Worm (Caenorhabditis elegans) whole organism, midembryonic: ENCODE results near the gene daf-6.

Source experiments
- T22C8.4 ChIP-seq: fragments of 200-800 bp; sonication (Bioruptor generic); IDR thresholded peaks from 2 replicates; pipeline ENCODE4 v1.3.6; 2022; ENCODE audit warnings: missing genetic modification characterization, missing compliant biosample characterization
- cog-1 ChIP-seq: sonication (generic microtip); optimal IDR thresholded peaks from 2 replicates; lab custom pipeline; 2016; ENCODE audit warnings: missing genetic modification characterization, missing compliant biosample characterization
- flt-1 ChIP-seq: fragments of 200-800 bp; sonication (Bioruptor generic); IDR thresholded peaks from 2 replicates; pipeline ENCODE4 v1.3.6; 2022; ENCODE audit warnings: missing genetic modification characterization, missing compliant biosample characterization
- klf-2 ChIP-seq: fragments of 200-800 bp; sonication (Bioruptor generic); conservative IDR thresholded peaks from 2 replicates; pipeline ENCODE4 v1.3.6; 2022; ENCODE audit warnings: missing genetic modification reagents, missing genetic modification characterization, missing compliant biosample characterization
- med-1 ChIP-seq: sonication (generic microtip); optimal IDR thresholded peaks from 2 replicates; lab custom pipeline; 2017; ENCODE audit warnings: missing genetic modification characterization, mild to moderate bottlenecking, missing compliant biosample characterization, antibody characterized with exemption, missing genetic modification reagents; ENCODE audit not compliant: insufficient read depth
- ref-1 ChIP-seq: fragments of 200-800 bp; sonication (Bioruptor generic); conservative IDR thresholded peaks from 2 replicates; pipeline ENCODE4 v1.3.6; 2022; ENCODE audit warnings: missing genetic modification reagents, missing genetic modification characterization, missing compliant biosample characterization
- tab-1 ChIP-seq: fragments of 200-800 bp; sonication (Bioruptor generic); IDR thresholded peaks from 2 replicates; pipeline ENCODE4 v1.3.6; 2022; ENCODE audit warnings: missing genetic modification characterization, missing compliant biosample characterization
- ztf-23 ChIP-seq: fragments of 200-800 bp; sonication (Bioruptor generic); IDR thresholded peaks from 2 replicates; pipeline ENCODE4 v1.3.6; 2022; ENCODE audit warnings: missing genetic modification reagents, missing genetic modification characterization, missing compliant biosample characterization
- ztf-29 ChIP-seq: fragments of 200-800 bp; sonication (Bioruptor generic); IDR thresholded peaks from 2 replicates; pipeline ENCODE4 v1.3.6; 2022; ENCODE audit warnings: missing genetic modification reagents, missing genetic modification characterization, missing compliant biosample characterization

daf-6 gene

DNA sequence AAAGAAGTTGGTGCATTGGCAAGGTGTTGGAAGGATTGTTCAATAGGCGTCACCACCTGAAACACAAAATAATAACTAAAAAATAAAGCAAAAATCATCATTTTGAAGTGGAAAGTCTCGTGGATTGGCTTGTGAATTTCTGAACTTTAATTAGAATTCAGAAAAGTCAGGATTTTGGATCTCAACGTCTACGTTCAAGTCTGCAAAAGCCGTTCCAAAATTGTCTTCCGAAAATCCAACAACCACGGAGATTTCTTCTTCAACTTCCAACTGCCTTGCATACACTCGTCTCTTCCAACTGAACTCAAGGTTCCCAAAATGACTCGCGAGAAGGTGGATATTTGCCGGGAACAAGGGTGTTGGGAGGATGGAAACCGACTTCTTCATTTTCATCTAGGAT lies 22.5 kb upstream of the daf-6 start, which contains the start of gene C27C12.3:
TSS of gene C27C12.3 (minus strand) at position 101 of the 400 bp plus-strand sequence.
- no peak for TF ChIP-seq tab-1

DNA sequence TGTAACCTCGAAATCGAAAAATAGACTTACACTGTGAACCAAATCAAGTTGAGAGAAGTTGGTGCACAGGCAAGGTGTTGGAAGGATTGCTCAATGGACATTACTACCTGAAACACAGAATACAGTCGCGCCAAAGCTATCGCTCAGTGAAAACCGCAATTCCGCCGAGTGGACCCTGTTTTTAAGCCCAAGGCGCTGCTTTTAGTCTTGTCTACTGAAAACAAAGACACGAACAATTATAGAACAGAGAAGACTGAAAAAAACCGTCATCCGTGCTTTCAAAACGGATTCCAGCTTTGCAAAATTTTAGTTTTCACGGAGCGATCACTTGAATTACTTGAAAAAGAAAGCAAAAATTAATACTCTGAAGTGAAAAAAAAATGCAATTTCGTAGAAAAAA lies 20.1 kb upstream of the daf-6 start, which contains the start of gene F31F6.1:
TSS of gene F31F6.1 (minus strand) at position 101 of the 400 bp plus-strand sequence.
- TF ChIP-seq med-1 (GFP tag; lab: Kevin White, UChicago) (no peak), flt-1 (no peak), ref-1 (no peak), tab-1 (no peak), cog-1 (tag; lab: Kevin White, UChicago) (no peak), ztf-29 (GFP tag; lab: Robert Waterston, UW) (no peak), ztf-23 (GFP tag; lab: Robert Waterston, UW) (no peak), T22C8.4 (GFP tag; lab: Robert Waterston, UW) (no peak), klf-2 (GFP tag; lab: Robert Waterston, UW) (no peak)

DNA sequence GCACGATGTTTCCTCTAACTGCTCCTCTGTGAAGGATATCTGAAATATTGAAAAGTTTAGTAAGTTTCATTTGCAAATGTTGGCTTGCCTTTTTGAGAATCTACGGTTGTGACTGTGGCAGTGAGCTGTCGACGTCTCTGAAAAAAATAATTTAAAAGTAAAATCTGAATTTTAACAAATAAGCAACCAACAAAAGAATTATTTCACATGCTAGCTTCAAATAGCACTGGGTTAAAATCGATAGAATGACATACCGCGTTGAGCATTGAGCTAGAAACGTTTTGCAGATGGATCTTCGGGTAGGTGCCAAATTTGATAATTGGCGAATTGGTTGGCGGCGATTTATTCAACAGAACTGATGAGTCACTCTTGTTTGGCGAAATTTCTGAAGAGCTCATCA lies 16.5 kb upstream of the daf-6 start, which contains the start of gene F31F6.2:
TSS of gene F31F6.2 (minus strand) at position 101 of the 400 bp plus-strand sequence.
- no peak for TF ChIP-seq cog-1 (tag; lab: Kevin White, UChicago)
- TF ChIP-seq ref-1, result no peak
- TF ChIP-seq med-1 (GFP tag; lab: Kevin White, UChicago), result no peak
- no peak for TF ChIP-seq ztf-23 (GFP tag; lab: Robert Waterston, UW)
- no peak for TF ChIP-seq T22C8.4 (GFP tag; lab: Robert Waterston, UW)
- TF ChIP-seq ztf-29 (GFP tag; lab: Robert Waterston, UW), result no peak
- no peak for TF ChIP-seq tab-1
- no peak for TF ChIP-seq klf-2 (GFP tag; lab: Robert Waterston, UW)
- TF ChIP-seq flt-1, result no peak

DNA sequence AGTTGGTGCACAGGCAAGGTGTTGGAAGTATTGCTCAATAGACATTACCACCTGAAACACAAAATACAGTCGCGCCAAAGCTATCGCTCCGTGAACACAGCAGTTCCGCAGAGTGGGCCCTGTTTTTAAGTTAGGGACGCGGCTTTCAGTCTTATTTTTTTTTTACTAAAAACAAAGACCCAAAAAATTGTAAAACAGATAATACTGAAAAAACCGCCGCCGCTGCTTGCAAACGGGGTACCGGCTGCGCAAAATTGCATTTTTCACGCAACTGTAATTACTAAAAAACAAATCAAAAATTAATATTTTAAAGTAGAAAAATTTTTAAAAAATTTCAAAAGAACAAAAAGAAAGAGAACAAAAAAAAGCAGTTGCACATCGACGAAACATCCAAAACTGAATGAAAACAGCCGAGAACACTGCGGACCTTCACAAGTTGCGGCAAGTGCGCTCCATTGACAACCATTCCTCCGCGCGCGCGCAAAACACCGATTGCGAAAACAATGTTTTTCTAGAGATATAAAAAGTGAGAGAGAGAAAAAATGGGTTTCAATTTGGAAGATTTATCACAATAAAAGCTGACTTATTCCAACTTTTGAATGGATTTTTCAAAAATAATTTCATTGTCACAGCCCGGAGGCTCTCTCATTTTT lies 15.3 kb upstream of the daf-6 start, which contains the start of gene F31F6.3:
TSS of gene F31F6.3 (minus strand) at position 51 of the 653 bp plus-strand sequence.
- no peak for TF ChIP-seq ztf-23 (GFP tag; lab: Robert Waterston, UW)
- no peak for TF ChIP-seq cog-1 (tag; lab: Kevin White, UChicago)
- TF ChIP-seq flt-1, result no peak
- no peak for TF ChIP-seq ref-1
- TF ChIP-seq med-1 (GFP tag; lab: Kevin White, UChicago), result no peak
- no peak for TF ChIP-seq klf-2 (GFP tag; lab: Robert Waterston, UW)

DNA sequence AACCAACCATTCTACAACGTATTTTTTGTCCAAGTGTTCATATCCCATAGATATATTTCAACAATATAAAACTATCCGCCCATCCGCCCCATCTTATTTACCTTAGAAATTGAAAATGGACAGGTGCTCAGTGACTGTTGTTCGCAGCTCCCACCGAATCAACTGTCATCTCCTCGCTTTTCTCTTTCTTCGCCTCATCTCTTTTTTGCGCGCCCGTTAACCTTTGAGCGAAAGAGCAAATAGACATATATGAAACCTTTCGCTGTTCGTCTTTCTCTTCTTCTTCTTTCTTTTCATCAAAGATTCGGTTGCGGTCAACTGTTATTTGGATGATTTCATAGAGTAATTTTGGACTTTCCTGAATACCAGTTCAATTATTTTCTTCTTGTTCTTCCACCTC lies 12.6 kb upstream of the daf-6 start, which contains the start of gene sssh-1:
TSS of gene sssh-1 (plus strand) at position 301 of the 400 bp plus-strand sequence.
- TF ChIP-seq tab-1, result no peak

DNA sequence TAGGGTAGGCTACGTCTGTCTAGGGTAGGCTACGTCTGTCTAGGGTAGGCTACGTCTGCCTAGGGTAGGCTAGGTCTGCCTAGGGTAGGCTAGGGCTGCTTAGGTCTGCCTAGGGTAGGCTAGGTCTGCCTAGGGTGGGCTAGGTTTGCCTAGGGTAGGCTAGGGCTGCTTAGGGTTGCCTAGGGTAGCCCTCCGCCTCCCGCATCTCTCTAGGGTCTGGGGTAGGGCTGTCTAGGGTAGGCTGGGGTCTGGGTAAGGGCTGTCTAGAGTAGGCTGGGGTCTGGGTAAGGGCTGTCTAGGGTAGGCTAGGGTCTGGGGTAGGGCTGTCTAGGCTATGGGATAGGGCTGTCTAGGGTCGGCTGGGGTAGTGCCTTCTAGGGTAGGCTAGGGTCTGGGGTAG lies 10.6 kb upstream of the daf-6 start:
- TF ChIP-seq T22C8.4 (GFP tag; lab: Robert Waterston, UW) (no peak), cog-1 (tag; lab: Kevin White, UChicago) (no peak), ztf-23 (GFP tag; lab: Robert Waterston, UW) (no peak), klf-2 (GFP tag; lab: Robert Waterston, UW) (no peak), med-1 (GFP tag; lab: Kevin White, UChicago) (no peak), ztf-29 (GFP tag; lab: Robert Waterston, UW) (no peak), flt-1 (no peak), ref-1 (no peak), tab-1 (no peak)

DNA sequence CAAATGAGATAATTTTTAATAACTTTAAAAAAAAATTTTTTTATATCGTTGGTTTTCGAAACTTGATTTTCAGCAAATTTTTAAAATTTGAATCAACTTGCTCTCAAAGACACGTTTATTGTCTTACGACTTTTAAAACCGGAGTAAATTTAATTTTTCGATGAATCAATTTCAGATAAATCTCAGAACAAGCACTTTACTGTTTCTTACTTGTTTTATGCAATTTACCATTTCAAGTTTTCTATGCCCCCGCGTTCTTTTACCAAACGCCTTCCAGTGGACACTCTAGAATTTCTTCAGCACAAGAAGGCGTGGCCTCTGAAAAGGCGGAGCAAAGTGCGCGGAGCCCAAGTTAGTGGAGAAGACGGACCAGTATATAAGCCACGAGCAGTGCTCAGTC lies 7.2 kb upstream of the daf-6 start, which contains the start of gene flp-8:
TSS of gene flp-8 (plus strand) at position 301 of the 400 bp plus-strand sequence.
- TF ChIP-seq klf-2 (GFP tag; lab: Robert Waterston, UW) (no peak), tab-1 (no peak), med-1 (GFP tag; lab: Kevin White, UChicago) (no peak), ztf-29 (GFP tag; lab: Robert Waterston, UW) (no peak), cog-1 (tag; lab: Kevin White, UChicago) (no peak), ztf-23 (GFP tag; lab: Robert Waterston, UW) (no peak), ref-1 (no peak), flt-1 (no peak), T22C8.4 (GFP tag; lab: Robert Waterston, UW) (no peak)

DNA sequence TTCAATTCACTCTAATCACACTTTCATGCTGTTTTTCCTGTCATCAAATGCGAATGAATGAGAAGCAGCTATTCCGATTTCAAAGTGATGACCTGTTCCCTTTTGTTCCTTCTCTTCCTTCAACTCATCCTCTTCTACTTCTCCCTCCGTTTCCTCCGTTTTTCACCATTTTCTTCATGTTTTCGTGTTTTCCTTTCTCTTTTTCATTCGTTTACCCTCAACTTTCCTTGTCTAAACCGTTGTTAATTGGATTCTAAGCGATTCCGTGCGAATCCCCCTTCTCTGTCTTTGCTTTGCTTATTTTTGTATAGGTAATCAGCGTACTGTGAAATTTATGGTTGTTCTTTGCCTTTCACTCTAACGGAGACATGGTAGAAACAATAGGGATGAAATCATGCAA lies 2.4 kb upstream of the daf-6 start:
- TF ChIP-seq klf-2 (GFP tag; lab: Robert Waterston, UW), result no peak
- no peak for TF ChIP-seq tab-1

DNA sequence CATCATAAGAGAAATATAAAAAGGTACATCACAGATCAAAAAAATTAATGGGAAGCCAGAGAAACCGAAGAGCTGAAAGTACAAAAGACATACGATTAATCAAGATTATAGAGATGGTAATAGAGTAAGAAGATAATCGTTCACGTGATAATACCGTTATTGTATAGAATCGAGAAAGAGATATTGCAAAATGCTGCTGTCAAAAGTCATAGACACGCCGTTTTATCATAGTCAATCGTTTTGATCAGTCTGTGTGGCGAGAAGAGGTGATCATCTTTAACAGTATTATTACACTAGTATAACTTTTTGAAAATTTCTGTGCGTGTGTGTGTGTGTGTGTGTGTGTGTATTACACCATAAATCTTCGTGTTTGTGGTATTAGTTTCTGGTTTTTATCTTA lies 6.1 kb downstream of the daf-6 start:
- TF ChIP-seq T22C8.4 (GFP tag; lab: Robert Waterston, UW), result no peak
- TF ChIP-seq med-1 (GFP tag; lab: Kevin White, UChicago), result no peak
- no peak for TF ChIP-seq ztf-23 (GFP tag; lab: Robert Waterston, UW)
- TF ChIP-seq klf-2 (GFP tag; lab: Robert Waterston, UW), result no peak
- no peak for TF ChIP-seq cog-1 (tag; lab: Kevin White, UChicago)

DNA sequence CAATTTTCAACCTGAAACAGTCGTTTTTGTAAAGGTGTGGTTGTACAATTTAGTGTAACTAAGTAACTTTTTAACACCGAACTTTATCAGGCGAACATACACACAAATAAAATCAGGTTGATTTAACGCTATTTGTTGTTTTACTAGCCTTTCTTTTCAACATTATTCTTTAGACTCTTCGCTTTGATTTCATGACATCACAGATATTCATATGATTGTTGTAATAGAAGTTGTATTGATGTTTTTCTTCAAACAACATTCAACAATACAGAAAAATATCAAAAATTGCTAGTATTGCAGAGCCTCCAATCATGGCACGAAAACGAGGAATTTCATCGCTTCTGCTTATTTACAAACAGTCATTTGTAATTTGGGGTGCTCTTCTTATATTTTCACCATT lies 6.6 kb downstream of the daf-6 start, which contains the start of gene nac-1:
TSS of gene nac-1 (plus strand) at position 301 of the 400 bp plus-strand sequence.
- TF ChIP-seq tab-1 (no peak), med-1 (GFP tag; lab: Kevin White, UChicago) (no peak), ztf-23 (GFP tag; lab: Robert Waterston, UW) (no peak), ztf-29 (GFP tag; lab: Robert Waterston, UW) (no peak), ref-1 (no peak), flt-1 (no peak), T22C8.4 (GFP tag; lab: Robert Waterston, UW) (no peak), klf-2 (GFP tag; lab: Robert Waterston, UW) (no peak), cog-1 (tag; lab: Kevin White, UChicago) (no peak)
